Fruit fly (Drosophila melanogaster): ENCODE results near the gene CG1764.
A peak's percentile ranks its signal among the peaks of the same experiment; 100 is the strongest.

The CG1764 gene

DNA sequence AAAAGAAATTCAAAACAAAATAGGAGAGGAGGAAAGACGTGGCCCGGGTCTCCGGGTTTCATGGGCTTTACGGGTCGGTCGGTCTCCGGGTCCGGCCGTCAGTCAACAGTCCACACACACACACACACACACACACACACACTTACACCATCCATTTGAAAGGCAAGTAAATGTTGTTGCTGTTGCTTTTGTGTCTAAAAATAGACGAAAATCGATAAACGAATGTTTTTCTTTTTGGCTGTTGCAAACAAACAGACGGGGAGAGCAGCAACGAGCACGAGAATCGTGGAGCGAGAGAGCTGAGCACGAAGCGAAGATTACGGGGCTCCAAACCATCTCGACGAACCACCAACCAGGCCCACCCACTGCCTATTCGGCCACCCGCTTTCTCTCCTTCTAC is 22.0 kb downstream of the CG1764 start:
- TF ChIP-seq usp (GFP tag; optimal IDR thresholded peaks at IDR 0.05) (no peak), Rel (GFP tag; optimal IDR thresholded peaks at IDR 0.05) (no peak), Rel (tag; optimal IDR thresholded peaks at IDR 0.05) (peak; percentile 54), dl (GFP tag; optimal IDR thresholded peaks at IDR 0.05; ENCODE audit: insufficient read depth in 1 of 2, partially characterized antibody in 2 of 2) (peak in 1 of 2 experiments; percentile 6)

DNA sequence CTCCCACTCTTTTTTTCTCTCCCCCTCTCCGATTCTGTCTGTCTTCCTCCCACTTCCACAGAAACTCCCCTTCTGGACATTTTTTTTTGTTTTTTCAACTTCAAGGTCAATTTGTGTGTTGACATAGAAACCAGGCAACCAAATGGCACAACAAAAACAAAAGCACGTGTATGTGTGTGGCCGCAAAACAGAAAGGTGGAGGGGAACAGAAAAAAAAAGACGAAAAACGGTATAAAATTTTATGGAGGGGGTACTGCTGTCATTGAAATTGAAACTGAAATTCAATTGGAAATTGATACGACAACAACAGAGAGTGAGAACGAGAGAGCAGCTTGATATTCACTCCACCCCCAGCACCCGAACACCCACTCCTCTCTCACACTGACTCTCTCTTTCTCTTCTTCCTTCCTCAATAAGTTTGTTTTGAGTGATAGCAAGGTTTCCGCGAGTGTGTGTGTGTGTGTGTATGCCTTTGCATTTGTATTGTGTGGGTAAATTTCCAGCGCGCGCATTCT is 23.7 kb downstream of the CG1764 start:
- TF ChIP-seq Hr83 (GFP tag; optimal IDR thresholded peaks at IDR 0.05; ENCODE audit: poor library complexity, severe bottlenecking) (peak; percentile 8), psq (GFP tag; optimal IDR thresholded peaks at IDR 0.05) (peak; percentile 47), Rel (GFP tag; optimal IDR thresholded peaks at IDR 0.05) (no peak), Rel (tag; optimal IDR thresholded peaks at IDR 0.05) (peak; percentile 31), Dif (GFP tag; optimal IDR thresholded peaks at IDR 0.05; ENCODE audit: partially characterized antibody) (peak; percentile 86), dl (GFP tag; optimal IDR thresholded peaks at IDR 0.05; ENCODE audit: insufficient read depth in 1 of 2, partially characterized antibody in 2 of 2) (peak; percentile 81 to 83), jim (GFP tag; optimal IDR thresholded peaks at IDR 0.05) (peak; percentile 69), Hnf4 (GFP tag; optimal IDR thresholded peaks at IDR 0.05) (no peak), Jra (GFP tag; optimal IDR thresholded peaks at IDR 0.05) (no peak), h (GFP tag; optimal IDR thresholded peaks at IDR 0.05) (peak; percentile 16), Hr78 (GFP tag; optimal IDR thresholded peaks at IDR 0.05) (no peak)

DNA sequence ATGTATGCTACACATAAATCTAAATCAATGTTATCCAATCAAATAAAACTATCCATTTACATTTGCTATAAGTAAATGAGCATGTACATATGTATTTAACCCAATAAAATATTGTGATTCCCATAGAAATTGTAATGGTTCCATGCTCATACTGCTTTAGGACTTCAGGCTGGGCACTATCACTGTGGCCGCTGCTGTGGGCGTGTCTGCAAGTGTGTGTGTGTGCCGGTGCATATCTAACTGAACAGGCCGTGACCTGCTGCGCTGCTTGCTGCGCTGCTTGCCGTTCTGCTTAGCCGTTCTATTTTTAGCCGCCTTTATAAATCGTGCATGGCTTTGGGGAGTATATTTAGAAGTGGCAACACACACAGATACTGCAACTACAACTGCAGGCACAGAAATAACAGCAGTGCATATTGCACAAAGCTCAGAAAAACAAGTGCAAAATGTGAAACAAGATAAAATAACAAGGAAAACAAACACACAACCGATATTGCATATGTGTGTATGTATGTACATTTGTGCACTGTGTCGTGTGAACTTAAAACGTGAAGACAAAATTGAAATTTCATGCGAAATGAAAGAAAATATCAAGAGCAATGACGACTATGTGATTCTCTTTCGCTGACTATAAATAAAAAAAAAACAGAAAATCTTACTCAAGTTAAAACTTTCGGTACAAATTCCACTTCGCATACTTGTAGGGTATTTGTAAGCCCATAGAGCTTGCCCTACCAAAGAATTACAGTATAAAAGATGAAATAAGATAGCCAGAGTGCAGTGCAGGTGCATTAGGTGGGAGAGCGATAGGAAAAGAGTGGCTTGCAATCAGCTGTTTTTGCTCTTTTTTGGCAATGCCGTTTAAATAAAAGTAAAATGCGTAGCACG is 24.4 kb downstream of the CG1764 start:
- TF ChIP-seq br (GFP tag; optimal IDR thresholded peaks at IDR 0.05) (peak; percentile 41), CrebA (GFP tag; optimal IDR thresholded peaks at IDR 0.05; ENCODE audit: borderline replicate concordance) (no peak), Sp1 (GFP tag; optimal IDR thresholded peaks at IDR 0.05) (peak; percentile 33), OdsH (GFP tag; optimal IDR thresholded peaks at IDR 0.05) (peak; percentile 1), dsf (GFP tag; optimal IDR thresholded peaks at IDR 0.05; ENCODE audit: borderline replicate concordance) (no peak), dmrt93B (GFP tag; optimal IDR thresholded peaks at IDR 0.05) (peak; percentile 51), Vsx2 (GFP tag; optimal IDR thresholded peaks at IDR 0.05; ENCODE audit: partially characterized antibody) (no peak), fru (GFP tag; optimal IDR thresholded peaks at IDR 0.05) (peak; percentile 53), Hnf4 (GFP tag; optimal IDR thresholded peaks at IDR 0.05) (peak; percentile 38), h (GFP tag; optimal IDR thresholded peaks at IDR 0.05) (peak; percentile 69), brk (GFP tag; optimal IDR thresholded peaks at IDR 0.05) (no peak), CG32264 (GFP tag; optimal IDR thresholded peaks at IDR 0.05) (peak; percentile 31), psq (GFP tag; optimal IDR thresholded peaks at IDR 0.05) (peak; percentile 71), tai (GFP tag; optimal IDR thresholded peaks at IDR 0.05) (peak; percentile 17), Myc (optimal IDR thresholded peaks at IDR 0.05) (no peak), Mio (GFP tag; optimal IDR thresholded peaks at IDR 0.05) (no peak), HLH106 (tag; optimal IDR thresholded peaks at IDR 0.05) (peak; percentile 21), ey (GFP tag; optimal IDR thresholded peaks at IDR 0.05) (peak; percentile 46), rgr (GFP tag; optimal IDR thresholded peaks at IDR 0.05) (peak; percentile 63), N (GFP tag; optimal IDR thresholded peaks at IDR 0.05) (no peak), foxo (GFP tag; optimal IDR thresholded peaks at IDR 0.05) (peak in 1 of 2 experiments; percentile 66), woc (GFP tag; optimal IDR thresholded peaks at IDR 0.05) (peak; percentile 77), Rel (GFP tag; optimal IDR thresholded peaks at IDR 0.05) (no peak), Rel (tag; optimal IDR thresholded peaks at IDR 0.05) (no peak)

DNA sequence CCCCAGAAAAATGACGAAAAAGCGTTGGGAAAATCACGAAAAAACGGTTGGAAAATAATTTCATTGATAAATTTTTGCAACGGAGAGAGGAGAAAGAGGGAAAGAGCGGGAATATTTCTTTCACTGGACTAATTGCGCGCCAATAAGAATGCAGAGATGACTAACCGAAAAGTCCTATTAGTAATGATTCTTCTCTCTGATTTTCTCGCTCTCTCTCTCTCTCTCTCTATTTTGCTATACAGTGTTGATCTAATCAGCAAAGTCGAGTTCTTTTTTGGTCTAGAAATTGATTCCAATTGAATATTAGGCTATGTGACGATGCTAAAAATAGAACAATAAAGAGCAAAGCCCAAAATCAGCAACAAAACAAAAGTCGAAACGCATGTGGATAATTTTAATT is 25.1 kb downstream of the CG1764 start:
- no peak for TF ChIP-seq dl (GFP tag; optimal IDR thresholded peaks at IDR 0.05; ENCODE audit: insufficient read depth in 1 of 2, partially characterized antibody in 2 of 2)
- TF ChIP-seq N (GFP tag; optimal IDR thresholded peaks at IDR 0.05), result no peak
- no peak for TF ChIP-seq HLH106 (tag; optimal IDR thresholded peaks at IDR 0.05)
- TF ChIP-seq sv (GFP tag; optimal IDR thresholded peaks at IDR 0.05), result no peak
- TF ChIP-seq br (GFP tag; optimal IDR thresholded peaks at IDR 0.05), result no peak
- TF ChIP-seq GATAd (GFP tag; optimal IDR thresholded peaks at IDR 0.05), result no peak
- TF ChIP-seq fru (GFP tag; optimal IDR thresholded peaks at IDR 0.05), result no peak
- no peak for TF ChIP-seq CG9705 (GFP tag; optimal IDR thresholded peaks at IDR 0.05)
- no peak for TF ChIP-seq usp (GFP tag; optimal IDR thresholded peaks at IDR 0.05)
- no peak for TF ChIP-seq foxo (GFP tag; optimal IDR thresholded peaks at IDR 0.05)
- TF ChIP-seq psq (GFP tag; optimal IDR thresholded peaks at IDR 0.05), result no peak
- TF ChIP-seq Dif (GFP tag; optimal IDR thresholded peaks at IDR 0.05; ENCODE audit: partially characterized antibody), result no peak
- no peak for TF ChIP-seq sage (GFP tag; optimal IDR thresholded peaks at IDR 0.05)
- TF ChIP-seq pan (optimal IDR thresholded peaks at IDR 0.05), result no peak
- TF ChIP-seq Abd-B (GFP tag; optimal IDR thresholded peaks at IDR 0.05), result no peak
- TF ChIP-seq Hr83 (GFP tag; optimal IDR thresholded peaks at IDR 0.05; ENCODE audit: poor library complexity, severe bottlenecking), result no peak
- no peak for TF ChIP-seq dmrt93B (GFP tag; optimal IDR thresholded peaks at IDR 0.05)

Measured in whole organism, wandering third instar larva.